Fruit fly (Drosophila melanogaster) whole organism, embryonic: ENCODE measurements around the gene CG12470.

Experiments used
- B-H2 ChIP-seq: fragments of 200-800 bp; sonication (Bioruptor generic); optimal IDR thresholded peaks from 2 replicates; lab custom pipeline; 2018; ENCODE audit warnings: missing biosample characterization, mild to moderate bottlenecking, missing genetic modification characterization
- CG1233 ChIP-seq: fragments of 200-800 bp; sonication (Bioruptor generic); optimal IDR thresholded peaks from 4 replicates; lab custom pipeline; 2018; ENCODE audit warnings: missing biosample characterization, mild to moderate bottlenecking, missing genetic modification characterization
- CG15011 ChIP-seq: fragments of 200-800 bp; sonication (Bioruptor generic); optimal IDR thresholded peaks from 3 replicates; lab custom pipeline; 2018; ENCODE audit warnings: missing biosample characterization, mild to moderate bottlenecking, missing genetic modification characterization
- Lim3 ChIP-seq: fragments of 200-800 bp; sonication (Bioruptor generic); IDR thresholded peaks from 2 replicates; pipeline ENCODE4 v1.3.6; 2022; ENCODE audit warnings: missing biosample characterization, missing genetic modification characterization
- crol ChIP-seq: fragments of 200-800 bp; sonication (Bioruptor generic); IDR thresholded peaks from 2 replicates; pipeline ENCODE4 v1.3.6; 2022; ENCODE audit warnings: missing biosample characterization, missing genetic modification characterization
- dan ChIP-seq: fragments of 200-800 bp; sonication (Bioruptor generic); IDR thresholded peaks from 2 replicates; pipeline ENCODE4 v1.3.6; 2022; ENCODE audit warnings: missing biosample characterization, missing genetic modification characterization
- fru ChIP-seq: fragments of >200 bp; optimal IDR thresholded peaks from 2 replicates; lab custom pipeline; 2017
- otp ChIP-seq: fragments of 200-800 bp; sonication (Bioruptor generic); IDR thresholded peaks from 3 replicates; pipeline ENCODE4, ENCODE4 v1.3.6; 2022; ENCODE audit warnings: missing biosample characterization, missing genetic modification characterization
- sisA ChIP-seq: fragments of 200-800 bp; sonication (Bioruptor generic); IDR thresholded peaks from 2 replicates; pipeline ENCODE4 v1.3.6; 2022; ENCODE audit warnings: missing biosample characterization, missing genetic modification characterization
- sug ChIP-seq: fragments of 200-800 bp; optimal IDR thresholded peaks from 2 replicates; lab custom pipeline; 2019; ENCODE audit warnings: missing biosample characterization, mild to moderate bottlenecking, missing genetic modification characterization, moderate library complexity

dm6 chrX:353929-354515 lies 46.5 kb downstream of the CG12470 start:
- no peak for TF ChIP-seq CG1233 (GFP tag; lab: Kevin White, UChicago)
- no peak for TF ChIP-seq fru (lab: Kevin White, UChicago)
- no peak for TF ChIP-seq CG15011 (GFP tag; lab: Kevin White, UChicago)
- TF ChIP-seq Lim3 (GFP tag; lab: Robert Waterston, UW) = peak; percentile 38; the same call in 1 of the 2 replicates
- TF ChIP-seq dan (GFP tag; lab: Robert Waterston, UW) = no peak
- no peak for TF ChIP-seq otp (GFP tag; lab: Robert Waterston, UW)
- TF ChIP-seq sug = no peak
- TF ChIP-seq sisA = no peak
- TF ChIP-seq B-H2 = no peak
- no peak for TF ChIP-seq crol (GFP tag; lab: Robert Waterston, UW)
